Fruit fly (Drosophila melanogaster) whole organism, embryonic: Measurements from ENCODE around the gene Lamtor3.

Experiments used
- Abd-B ChIP-seq: fragments of 200-800 bp; sonication (Bioruptor generic); optimal IDR thresholded peaks from 2 replicates; lab custom pipeline; 2018; ENCODE audit warnings: missing biosample characterization, mild to moderate bottlenecking, missing genetic modification characterization, moderate library complexity
- Atf-2 ChIP-seq: fragments of 200-800 bp; sonication (Bioruptor generic); optimal IDR thresholded peaks from 2 replicates; lab custom pipeline; 2016; ENCODE audit warnings: missing biosample characterization, missing genetic modification characterization
- BEAF-32 ChIP-seq: fragments of 200-800 bp; sonication (Bioruptor generic); optimal IDR thresholded peaks from 3 replicates; lab custom pipeline; 2017; ENCODE audit warnings: missing biosample characterization, missing genetic modification characterization, mild to moderate bottlenecking, moderate library complexity, missing genetic modification reagents
- CG1024 ChIP-seq: fragments of 200-800 bp; sonication (Bioruptor generic); IDR thresholded peaks from 2 replicates; pipeline ENCODE4 v1.3.6; 2022; ENCODE audit warnings: missing biosample characterization, missing genetic modification characterization
- CG11398 ChIP-seq: fragments of 200-800 bp; sonication (Bioruptor generic); optimal IDR thresholded peaks from 2 replicates; lab custom pipeline; 2016; ENCODE audit warnings: missing biosample characterization, missing genetic modification characterization
- CG11504 ChIP-seq: fragments of 200-800 bp; sonication (Bioruptor generic); optimal IDR thresholded peaks from 3 replicates; lab custom pipeline; 2019; ENCODE audit warnings: missing biosample characterization, mild to moderate bottlenecking, missing genetic modification characterization, moderate library complexity
- CG11696 ChIP-seq: fragments of 200-800 bp; sonication (Bioruptor generic); IDR thresholded peaks from 2 replicates; pipeline ENCODE4 v1.3.6; 2022; ENCODE audit warnings: missing biosample characterization, missing genetic modification characterization
- CG12104 ChIP-seq: fragments of 200-800 bp; sonication (Bioruptor generic); optimal IDR thresholded peaks from 3 replicates; lab custom pipeline; 2016; ENCODE audit warnings: missing biosample characterization, missing genetic modification characterization
- CG12391 ChIP-seq: fragments of 200-800 bp; sonication (Bioruptor generic); optimal IDR thresholded peaks from 3 replicates; lab custom pipeline; 2018; ENCODE audit warnings: missing biosample characterization, mild to moderate bottlenecking, missing genetic modification characterization, moderate library complexity
- CG14860 ChIP-seq: fragments of 200-800 bp; sonication (Bioruptor generic); IDR thresholded peaks from 3 replicates; pipeline ENCODE4 v1.3.6; 2022; ENCODE audit warnings: missing biosample characterization, missing genetic modification characterization; ENCODE audit not compliant: partially characterized antibody
- CG14965 ChIP-seq: fragments of 200-800 bp; sonication (Bioruptor generic); optimal IDR thresholded peaks from 2 replicates; lab custom pipeline; 2016; ENCODE audit warnings: missing biosample characterization, missing genetic modification characterization, borderline replicate concordance
- CG15269 ChIP-seq: fragments of 200-800 bp; sonication (Bioruptor generic); optimal IDR thresholded peaks from 2 replicates; lab custom pipeline; 2018; ENCODE audit warnings: missing biosample characterization, mild to moderate bottlenecking, missing genetic modification characterization, moderate library complexity
- CG15514 ChIP-seq: fragments of 200-800 bp; sonication (Bioruptor generic); optimal IDR thresholded peaks from 3 replicates; lab custom pipeline; 2017; ENCODE audit warnings: missing biosample characterization, missing genetic modification characterization, mild to moderate bottlenecking, moderate library complexity, missing genetic modification reagents
- CG1603 ChIP-seq: fragments of 200-800 bp; sonication (Bioruptor generic); optimal IDR thresholded peaks from 2 replicates; lab custom pipeline; 2019; ENCODE audit warnings: missing biosample characterization, mild to moderate bottlenecking, missing genetic modification characterization, moderate library complexity
- CG16815 ChIP-seq: fragments of 200-800 bp; sonication (Bioruptor generic); optimal IDR thresholded peaks from 3 replicates; lab custom pipeline; 2017; ENCODE audit warnings: missing biosample characterization, mild to moderate bottlenecking, missing genetic modification characterization
- CG17328 ChIP-seq: fragments of 200-800 bp; sonication (Bioruptor generic); IDR thresholded peaks from 2 replicates; pipeline ENCODE4 v1.3.6; 2022; ENCODE audit warnings: missing biosample characterization, missing genetic modification characterization
- CG18619 ChIP-seq: fragments of 200-800 bp; sonication (Bioruptor generic); optimal IDR thresholded peaks from 3 replicates; lab custom pipeline; 2017; ENCODE audit warnings: missing biosample characterization, mild to moderate bottlenecking, missing genetic modification characterization
- CG2199 ChIP-seq: fragments of 200-800 bp; sonication (Bioruptor generic); IDR thresholded peaks from 3 replicates; pipeline ENCODE4 v1.3.6; 2022; ENCODE audit warnings: missing biosample characterization, missing genetic modification characterization
- CG2889 ChIP-seq: fragments of 200-800 bp; sonication (Bioruptor generic); IDR thresholded peaks from 3 replicates; pipeline ENCODE4 v1.3.6; 2022; ENCODE audit warnings: missing biosample characterization, missing genetic modification characterization
- CG32767 ChIP-seq: fragments of 200-800 bp; sonication (Bioruptor generic); IDR thresholded peaks from 2 replicates; pipeline ENCODE4 v1.3.6; 2022; ENCODE audit warnings: missing biosample characterization, missing genetic modification characterization
- CG4707 ChIP-seq: fragments of 200-800 bp; sonication (Bioruptor generic); optimal IDR thresholded peaks from 2 replicates; lab custom pipeline; 2018; ENCODE audit warnings: missing biosample characterization, mild to moderate bottlenecking, missing genetic modification characterization, moderate library complexity
- CG5953 ChIP-seq: fragments of 200-800 bp; sonication (Bioruptor generic); IDR thresholded peaks from 2 replicates; pipeline ENCODE4 v1.3.6; 2022; ENCODE audit warnings: missing biosample characterization, missing genetic modification characterization
- CG7556 ChIP-seq: fragments of 200-800 bp; sonication (Bioruptor generic); optimal IDR thresholded peaks from 2 replicates; lab custom pipeline; 2017; ENCODE audit warnings: missing biosample characterization, mild to moderate bottlenecking, missing genetic modification characterization
- CG8388 ChIP-seq: fragments of 200-800 bp; sonication (Bioruptor generic); optimal IDR thresholded peaks from 2 replicates; lab custom pipeline; 2019; ENCODE audit warnings: missing biosample characterization, mild to moderate bottlenecking, missing genetic modification characterization, moderate library complexity
- CG9215 ChIP-seq: fragments of 200-800 bp; sonication (Bioruptor generic); IDR thresholded peaks from 2 replicates; pipeline ENCODE4 v1.3.6; 2022; ENCODE audit warnings: missing biosample characterization, missing genetic modification characterization
- Dad ChIP-seq: fragments of 200-800 bp; sonication (Bioruptor generic); optimal IDR thresholded peaks from 3 replicates; lab custom pipeline; 2016; ENCODE audit warnings: missing biosample characterization, missing genetic modification characterization
- Dp ChIP-seq: fragments of 200-800 bp; sonication (Bioruptor generic); optimal IDR thresholded peaks from 2 replicates; lab custom pipeline; 2018; ENCODE audit warnings: missing biosample characterization, mild to moderate bottlenecking, missing genetic modification characterization, moderate library complexity
- Dref ChIP-seq: fragments of 200-800 bp; sonication (Bioruptor generic); IDR thresholded peaks from 2 replicates; pipeline ENCODE4 v1.3.6; 2022; ENCODE audit warnings: missing biosample characterization, missing genetic modification characterization
- E2f1 ChIP-seq: fragments of 200-800 bp; sonication (Bioruptor generic); IDR thresholded peaks from 2 replicates; pipeline ENCODE4 v1.3.6; 2022; ENCODE audit warnings: missing biosample characterization, missing genetic modification characterization
- E2f2 ChIP-seq: fragments of 200-800 bp; sonication (Bioruptor generic); IDR thresholded peaks from 2 replicates; pipeline ENCODE4 v1.3.6; 2022; ENCODE audit warnings: missing biosample characterization, missing genetic modification characterization
- Gsc ChIP-seq: fragments of 200-800 bp; sonication (Bioruptor generic); IDR thresholded peaks from 2 replicates; pipeline ENCODE4 v1.3.6; 2022; ENCODE audit warnings: missing biosample characterization, missing genetic modification characterization
- HLH3B ChIP-seq: fragments of 200-800 bp; sonication (Bioruptor generic); IDR thresholded peaks from 2 replicates; pipeline ENCODE4 v1.3.6; 2022; ENCODE audit warnings: missing biosample characterization, missing genetic modification characterization
- MESR4 ChIP-seq: fragments of 200-800 bp; sonication (Bioruptor generic); optimal IDR thresholded peaks from 2 replicates; lab custom pipeline; 2018; ENCODE audit warnings: missing biosample characterization, mild to moderate bottlenecking, missing genetic modification characterization, moderate library complexity
- Mad ChIP-seq: fragments of 200-800 bp; sonication (Bioruptor generic); optimal IDR thresholded peaks from 2 replicates; lab custom pipeline; 2016; ENCODE audit warnings: missing biosample characterization, missing genetic modification characterization
- Oli ChIP-seq: fragments of 200-800 bp; sonication (Bioruptor generic); optimal IDR thresholded peaks from 2 replicates; lab custom pipeline; 2018; ENCODE audit warnings: missing biosample characterization, mild to moderate bottlenecking, missing genetic modification characterization, moderate library complexity
- Sry-β ChIP-seq: fragments of 200-800 bp; sonication (Bioruptor generic); optimal IDR thresholded peaks from 2 replicates; lab custom pipeline; 2018; ENCODE audit warnings: missing biosample characterization, mild to moderate bottlenecking, missing genetic modification characterization, moderate library complexity
- al ChIP-seq: fragments of 200-800 bp; sonication (Bioruptor generic); IDR thresholded peaks from 2 replicates; pipeline ENCODE4 v1.3.6; 2022; ENCODE audit warnings: missing biosample characterization, missing genetic modification characterization
- nerfin-2 ChIP-seq: fragments of 200-800 bp; sonication (Bioruptor generic); IDR thresholded peaks from 2 replicates; pipeline ENCODE4 v1.3.6; 2022; ENCODE audit warnings: missing biosample characterization, missing genetic modification characterization; ENCODE audit not compliant: partially characterized antibody
- nmo ChIP-seq: fragments of 200-800 bp; sonication (Bioruptor generic); optimal IDR thresholded peaks from 2 replicates; lab custom pipeline; 2018; ENCODE audit warnings: missing biosample characterization, mild to moderate bottlenecking, missing genetic modification characterization, moderate library complexity
- pan ChIP-seq, 4 experiments: fragments of >200 bp in 3 of 4; fragments of 200-800 bp in 1 of 4; sonication (Bioruptor generic) in 1 of 4; optimal IDR thresholded peaks in 3 of 4; IDR thresholded peaks in 1 of 4; 2 replicates each; pipeline versions ENCODE4 v1.3.6 to Lab custom; 2017 to 2022; ENCODE audit warnings: missing biosample characterization in 2 of 4, missing genetic modification characterization in 2 of 4, mixed read lengths in 1 of 4
- sc ChIP-seq, 3 experiments: fragments of >200 bp in 2 of 3; fragments of 200-800 bp in 1 of 3; sonication (Bioruptor generic) in 1 of 3; optimal IDR thresholded peaks; 2 replicates in 2 of 3; 3 replicates in 1 of 3; lab custom pipeline; 2017; ENCODE audit warnings: mild to moderate bottlenecking in 1 of 3, missing biosample characterization in 1 of 3, missing genetic modification characterization in 1 of 3, missing genetic modification reagents in 1 of 3
- sima ChIP-seq: fragments of 200-800 bp; sonication (Bioruptor generic); optimal IDR thresholded peaks from 2 replicates; lab custom pipeline; 2016; ENCODE audit warnings: missing biosample characterization, missing genetic modification characterization
- so ChIP-seq: fragments of 200-800 bp; sonication (Bioruptor generic); IDR thresholded peaks from 3 replicates; pipeline ENCODE4 v1.3.6; 2022; ENCODE audit warnings: missing biosample characterization, missing genetic modification characterization
- sqz ChIP-seq: fragments of 200-800 bp; sonication (Bioruptor generic); optimal IDR thresholded peaks from 3 replicates; lab custom pipeline; 2018; ENCODE audit warnings: missing biosample characterization, mild to moderate bottlenecking, missing genetic modification characterization
- tio ChIP-seq: fragments of 200-800 bp; sonication (Bioruptor generic); optimal IDR thresholded peaks from 2 replicates; lab custom pipeline; 2017; ENCODE audit warnings: missing biosample characterization, missing genetic modification characterization, inconsistent platforms
- tna ChIP-seq: fragments of 200-800 bp; sonication (Bioruptor generic); IDR thresholded peaks from 2 replicates; pipeline ENCODE4 v1.3.6; 2022; ENCODE audit warnings: missing biosample characterization, missing genetic modification characterization; ENCODE audit not compliant: partially characterized antibody
- toy ChIP-seq: fragments of 200-800 bp; sonication (Bioruptor generic); IDR thresholded peaks from 2 replicates; pipeline ENCODE4 v1.3.6; 2022; ENCODE audit warnings: missing biosample characterization, missing genetic modification characterization

Lamtor3 gene

dm6 chr2L:17514090-17514715 lies 33.2 kb downstream of the Lamtor3 start (continued):
- peak; percentile 75 for TF ChIP-seq CG18619 (GFP tag; lab: Kevin White, UChicago)
- no peak for TF ChIP-seq Dp (GFP tag; lab: Kevin White, UChicago)
- peak; percentile 85 for TF ChIP-seq CG32767 (GFP tag; lab: Robert Waterston, UW)
- peak; percentile 69 for TF ChIP-seq CG15514 (GFP tag; lab: Kevin White, UChicago)
- TF ChIP-seq MESR4 (GFP tag; lab: Kevin White, UChicago) = peak; percentile 4
- TF ChIP-seq HLH3B = peak; percentile 83
- TF ChIP-seq CG11696 (GFP tag; lab: Robert Waterston, UW) = peak; percentile 64; the same call in 1 of the 2 replicates
- peak; percentile 89 for TF ChIP-seq CG8388 (GFP tag; lab: Kevin White, UChicago)
- TF ChIP-seq CG15269 = peak; percentile 87
- TF ChIP-seq al (GFP tag; lab: Robert Waterston, UW) = peak; percentile 47; the same call in 1 of the 2 replicates
- peak; percentile 35 for TF ChIP-seq sima
- TF ChIP-seq CG5953 (GFP tag; lab: Robert Waterston, UW) = 0 out of 2 replicates have a peak, but pooled peaks have one; percentile 23
- TF ChIP-seq toy = no peak
- TF ChIP-seq Dref (GFP tag; lab: Robert Waterston, UW) = no peak
- peak; percentile 78 for TF ChIP-seq tio
- no peak for TF ChIP-seq nerfin-2 (GFP tag; lab: Robert Waterston, UW)
- peak; percentile 85 for TF ChIP-seq CG17328 (GFP tag; lab: Robert Waterston, UW)
- peak; percentile 94 for TF ChIP-seq CG7556
- no peak for TF ChIP-seq sc (optimal IDR thresholded peaks at IDR 0.05; lab: Kevin White, UChicago)
- TF ChIP-seq sc (GFP tag; optimal IDR thresholded peaks at IDR 0.05; lab: Kevin White, UChicago) = peak; percentile 77
- TF ChIP-seq pan (optimal IDR thresholded peaks at IDR 0.05; lab: Kevin White, UChicago) = no peak
- TF ChIP-seq pan (GFP tag; optimal IDR thresholded peaks at IDR 0.05 in 1 of 2, IDR thresholded peaks at IDR 0.05 in 1 of 2) = peak in 1 of 2 experiments; percentile 89
- TF ChIP-seq CG9215 (GFP tag; lab: Robert Waterston, UW) = peak; percentile 73
- TF ChIP-seq Dad = peak; percentile 55
- TF ChIP-seq BEAF-32 (GFP tag; lab: Kevin White, UChicago) = no peak
- peak; percentile 84 for TF ChIP-seq CG16815 (GFP tag; lab: Kevin White, UChicago)
- TF ChIP-seq E2f2 (GFP tag; lab: Robert Waterston, UW) = peak; percentile 61; the same call in 1 of the 2 replicates
- peak; percentile 55 for TF ChIP-seq CG11398 (GFP tag; lab: Kevin White, UChicago)
- peak; percentile 56 for TF ChIP-seq CG1024 (GFP tag; lab: Robert Waterston, UW)
- no peak for TF ChIP-seq Mad
- TF ChIP-seq CG14860 = no peak
- TF ChIP-seq CG4707 = peak; percentile 72
- TF ChIP-seq CG1603 (tag; lab: Kevin White, UChicago) = peak; percentile 48
- TF ChIP-seq Sry-β (GFP tag; lab: Kevin White, UChicago) = peak; percentile 39
- TF ChIP-seq CG11504 (tag; lab: Kevin White, UChicago) = peak; percentile 92
- TF ChIP-seq CG14965 (GFP tag; lab: Kevin White, UChicago) = peak; percentile 4
- peak; percentile 88 for TF ChIP-seq Oli
- TF ChIP-seq Abd-B (GFP tag; lab: Kevin White, UChicago) = peak; percentile 82
- TF ChIP-seq tna = no peak
- TF ChIP-seq CG2199 (GFP tag; lab: Robert Waterston, UW) = peak; percentile 86; the same call in 2 of the 3 replicates
- peak; percentile 63; the same call in 1 of the 3 replicates for TF ChIP-seq CG2889 (GFP tag; lab: Robert Waterston, UW)
- peak; percentile 86 for TF ChIP-seq sqz (GFP tag; lab: Kevin White, UChicago)
- TF ChIP-seq Atf-2 (GFP tag; lab: Kevin White, UChicago) = peak; percentile 60
- TF ChIP-seq CG12104 (GFP tag; lab: Kevin White, UChicago) = peak; percentile 66
- peak; percentile 92 for TF ChIP-seq nmo (GFP tag; lab: Kevin White, UChicago)
- peak; percentile 93 for TF ChIP-seq CG12391 (tag; lab: Kevin White, UChicago)
- TF ChIP-seq Gsc = peak; percentile 69
- peak; percentile 79 for TF ChIP-seq E2f1 (GFP tag; lab: Robert Waterston, UW)
- peak; percentile 85 for TF ChIP-seq so (GFP tag; lab: Robert Waterston, UW)
